Fruit fly (Drosophila melanogaster): ENCODE data around the gene CG13082.

Gene CG13082

dm6 chr2L:19582185-19582584, 44.0 kb downstream of the CG13082 start, which contains the start of gene Hakai (continued):
- TF ChIP-seq CG17186 (GFP tag; optimal IDR thresholded peaks at IDR 0.05) (peak; percentile 79), Camta (GFP tag; optimal IDR thresholded peaks at IDR 0.05) (peak; percentile 51), Mrtf (GFP tag; IDR thresholded peaks at IDR 0.05) (no peak), ci (GFP tag; IDR thresholded peaks at IDR 0.05) (peak; percentile 31; the same call in 2 of the 3 replicates), al (GFP tag; IDR thresholded peaks at IDR 0.05) (peak; percentile 55; the same call in 1 of the 2 replicates), CG8089 (GFP tag; optimal IDR thresholded peaks at IDR 0.05) (peak; percentile 43), az2 (GFP tag; optimal IDR thresholded peaks at IDR 0.05) (peak; percentile 51), Meics (GFP tag; optimal IDR thresholded peaks at IDR 0.05) (peak; percentile 18), CrebB (tag; optimal IDR thresholded peaks at IDR 0.05) (no peak), Dip2 (GFP tag; IDR thresholded peaks at IDR 0.05) (no peak), caup (GFP tag; optimal IDR thresholded peaks at IDR 0.05; ENCODE audit: severe bottlenecking) (peak; percentile 26), tup (GFP tag; optimal IDR thresholded peaks at IDR 0.05) (no peak), nerfin-1 (tag; optimal IDR thresholded peaks at IDR 0.05) (peak; percentile 29), CG13894 (tag; optimal IDR thresholded peaks at IDR 0.05) (no peak), CG8478 (optimal IDR thresholded peaks at IDR 0.05) (no peak), HHEX (GFP tag; optimal IDR thresholded peaks at IDR 0.05) (peak; percentile 32), CG13123 (GFP tag; optimal IDR thresholded peaks at IDR 0.05) (peak; percentile 50), jigr1 (GFP tag; IDR thresholded peaks at IDR 0.05) (no peak), Stat92E (GFP tag; optimal IDR thresholded peaks at IDR 0.05) (no peak), Deaf1 (tag; optimal IDR thresholded peaks at IDR 0.05) (no peak), CG8281 (tag; optimal IDR thresholded peaks at IDR 0.05) (no peak), crol (GFP tag; IDR thresholded peaks at IDR 0.05) (0 out of 2 replicates have a peak, but pooled peaks have one; percentile 11), pb (GFP tag; optimal IDR thresholded peaks at IDR 0.05) (peak; percentile 70), CG2199 (GFP tag; IDR thresholded peaks at IDR 0.05) (0 out of 3 replicates have a peak, but pooled peaks have one; percentile 67), CG6654 (GFP tag; optimal IDR thresholded peaks at IDR 0.05) (no peak), gt (GFP tag; IDR thresholded peaks at IDR 0.05) (no peak), CG11085 (GFP tag; IDR thresholded peaks at IDR 0.05) (no peak), h (optimal IDR thresholded peaks at IDR 0.05) (no peak), CG2678 (tag; optimal IDR thresholded peaks at IDR 0.05) (peak; percentile 45), dmrt11E (tag; optimal IDR thresholded peaks at IDR 0.05) (peak; percentile 0), Chrac-16 (GFP tag; optimal IDR thresholded peaks at IDR 0.05) (peak; percentile 57), jumu (GFP tag; optimal IDR thresholded peaks at IDR 0.05) (peak; percentile 71), Scr (GFP tag; IDR thresholded peaks at IDR 0.05; ENCODE audit: partially characterized antibody) (peak; percentile 59), NC2α (GFP tag; optimal IDR thresholded peaks at IDR 0.05) (peak; percentile 52), E2f1 (GFP tag; IDR thresholded peaks at IDR 0.05) (0 out of 2 replicates have a peak, but pooled peaks have one; percentile 31), CG6791 (GFP tag; IDR thresholded peaks at IDR 0.05; ENCODE audit: partially characterized antibody) (peak; percentile 64; the same call in 2 of the 3 replicates), Mad (GFP tag; optimal IDR thresholded peaks at IDR 0.05) (peak; percentile 49), btn (GFP tag; optimal IDR thresholded peaks at IDR 0.05) (peak; percentile 59), CG4854 (GFP tag; optimal IDR thresholded peaks at IDR 0.05) (no peak), shn (GFP tag; optimal IDR thresholded peaks at IDR 0.05) (peak; percentile 74), Doc3 (GFP tag; IDR thresholded peaks at IDR 0.05; ENCODE audit: partially characterized antibody) (no peak), CG17361 (GFP tag; IDR thresholded peaks at IDR 0.05) (peak; percentile 69), vfl (GFP tag; optimal IDR thresholded peaks at IDR 0.05) (peak; percentile 25), CG2712 (tag; optimal IDR thresholded peaks at IDR 0.05) (peak; percentile 47), CkIIα-i1 (GFP tag; IDR thresholded peaks at IDR 0.05) (no peak), CG12299 (tag; optimal IDR thresholded peaks at IDR 0.05) (no peak), CG1602 (GFP tag; optimal IDR thresholded peaks at IDR 0.05) (peak; percentile 37), CG15011 (GFP tag; optimal IDR thresholded peaks at IDR 0.05) (no peak), prd (optimal IDR thresholded peaks at IDR 0.05) (no peak), prd (GFP tag; IDR thresholded peaks at IDR 0.05) (peak; percentile 68), Dp (GFP tag; optimal IDR thresholded peaks at IDR 0.05) (peak; percentile 73), CG4328 (GFP tag; optimal IDR thresholded peaks at IDR 0.05) (peak; percentile 33)
